Fruit fly (Drosophila melanogaster): Measurements from ENCODE around the gene CG32075.

DNA sequence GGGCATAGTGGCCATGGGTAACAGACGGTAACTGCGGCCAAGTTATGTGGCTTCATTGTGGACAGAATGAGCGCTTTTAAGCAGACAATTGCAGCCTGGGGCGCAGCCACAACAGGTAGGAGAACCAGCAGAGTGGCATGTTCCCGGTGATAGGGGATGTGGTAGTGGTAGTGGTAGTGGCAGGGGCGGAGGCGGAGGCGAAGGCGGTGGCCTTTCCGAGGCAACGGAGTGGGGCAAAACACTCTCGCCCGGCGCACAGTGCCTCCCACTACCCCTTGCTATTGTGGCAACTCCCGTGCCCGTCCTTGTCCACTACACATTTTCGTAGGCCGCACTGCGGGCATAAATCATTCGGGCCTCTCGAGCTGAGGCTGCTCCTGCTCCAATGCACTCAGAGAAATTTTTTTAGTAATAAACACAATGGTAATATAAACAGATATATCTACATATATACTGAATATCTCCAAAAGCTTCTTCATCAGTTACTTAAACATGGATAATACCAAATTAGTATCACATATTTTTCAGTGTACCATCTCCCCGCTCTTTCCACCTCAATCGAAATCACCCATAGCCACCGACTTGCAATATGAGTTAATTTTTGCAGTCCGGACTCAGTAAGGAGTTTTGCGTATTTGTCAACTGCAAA is 31.3 kb downstream of the CG32075 start:
- TF ChIP-seq pad (GFP tag; optimal IDR thresholded peaks at IDR 0.05): no peak
- TF ChIP-seq CG33017 (tag; optimal IDR thresholded peaks at IDR 0.05): no peak
- TF ChIP-seq cic (GFP tag; optimal IDR thresholded peaks at IDR 0.05): no peak
- no peak for TF ChIP-seq CG7045 (GFP tag; optimal IDR thresholded peaks at IDR 0.05)
- TF ChIP-seq kay (GFP tag; ENCODE audit: borderline replicate concordance): no peak
- no peak for TF ChIP-seq bab1 (GFP tag; optimal IDR thresholded peaks at IDR 0.05)
- TF ChIP-seq CG12768 (GFP tag; optimal IDR thresholded peaks at IDR 0.05): no peak
- no peak for TF ChIP-seq CG1620 (GFP tag; optimal IDR thresholded peaks at IDR 0.05)

Measured in whole organism, adult.